Fruit fly (Drosophila melanogaster) whole organism, embryonic: Measurements from ENCODE around the gene Tmep.

Source experiments
- CG1024 ChIP-seq: fragments of 200-800 bp; sonication (Bioruptor generic); IDR thresholded peaks from 2 replicates; pipeline ENCODE4 v1.3.6; 2022; ENCODE audit warnings: missing biosample characterization, missing genetic modification characterization
- CG10431 ChIP-seq: fragments of 200-800 bp; sonication (Bioruptor generic); optimal IDR thresholded peaks from 3 replicates; lab custom pipeline; 2018; ENCODE audit warnings: missing biosample characterization, mild to moderate bottlenecking, missing genetic modification characterization
- CG11456 ChIP-seq: fragments of 200-800 bp; sonication (Bioruptor generic); IDR thresholded peaks from 3 replicates; pipeline ENCODE4 v1.3.6; 2022; ENCODE audit warnings: missing biosample characterization, missing genetic modification characterization
- CG2875 ChIP-seq: fragments of 200-800 bp; sonication (Bioruptor generic); optimal IDR thresholded peaks from 2 replicates; lab custom pipeline; 2017; ENCODE audit warnings: missing biosample characterization, mild to moderate bottlenecking, missing genetic modification characterization, missing genetic modification reagents
- CG32532 ChIP-seq: fragments of 200-800 bp; sonication (Bioruptor generic); IDR thresholded peaks from 2 replicates; pipeline ENCODE4 v1.3.6; 2022; ENCODE audit warnings: missing biosample characterization, missing genetic modification characterization
- CG6854 ChIP-seq: fragments of 200-800 bp; sonication (Bioruptor generic); optimal IDR thresholded peaks from 3 replicates; lab custom pipeline; 2017; ENCODE audit warnings: missing biosample characterization, mild to moderate bottlenecking, missing genetic modification characterization
- CG8359 ChIP-seq: fragments of 200-800 bp; sonication (Bioruptor generic); optimal IDR thresholded peaks from 2 replicates; lab custom pipeline; 2017; ENCODE audit warnings: missing biosample characterization, mild to moderate bottlenecking, missing genetic modification characterization, borderline replicate concordance
- CG8765 ChIP-seq: fragments of 200-800 bp; sonication (Bioruptor generic); IDR thresholded peaks from 2 replicates; pipeline ENCODE4 v1.3.6; 2022; ENCODE audit warnings: missing biosample characterization, missing genetic modification characterization
- CG9932 ChIP-seq: fragments of 200-800 bp; sonication (Bioruptor generic); IDR thresholded peaks from 2 replicates; pipeline ENCODE4 v1.3.6; 2022; ENCODE audit warnings: missing biosample characterization, missing genetic modification characterization
- CoRest ChIP-seq: fragments of 200-800 bp; sonication (Bioruptor generic); optimal IDR thresholded peaks from 3 replicates; lab custom pipeline; 2018; ENCODE audit warnings: missing biosample characterization, mild to moderate bottlenecking, missing genetic modification characterization, moderate library complexity
- Deaf1 ChIP-seq: fragments of 200-800 bp; optimal IDR thresholded peaks from 3 replicates; lab custom pipeline; 2019; ENCODE audit warnings: missing biosample characterization, mild to moderate bottlenecking, missing genetic modification characterization, moderate library complexity
- E2f2 ChIP-seq: fragments of 200-800 bp; sonication (Bioruptor generic); IDR thresholded peaks from 2 replicates; pipeline ENCODE4 v1.3.6; 2022; ENCODE audit warnings: missing biosample characterization, missing genetic modification characterization
- Fer1 ChIP-seq: fragments of 200-800 bp; sonication (Bioruptor generic); optimal IDR thresholded peaks from 2 replicates; lab custom pipeline; 2017; ENCODE audit warnings: missing biosample characterization, mild to moderate bottlenecking, missing genetic modification characterization
- HLHmδ ChIP-seq: fragments of 200-800 bp; sonication (Bioruptor generic); optimal IDR thresholded peaks from 2 replicates; lab custom pipeline; 2018; ENCODE audit warnings: missing biosample characterization, mild to moderate bottlenecking, missing genetic modification characterization, moderate library complexity
- Hr78 ChIP-seq, 2 experiments: fragments of 200-800 bp in 1 of 2; fragments of >200 bp in 1 of 2; sonication (Bioruptor generic) in 1 of 2; optimal IDR thresholded peaks; 2 replicates each; lab custom pipeline; 2017 to 2019; ENCODE audit warnings: missing biosample characterization in 2 of 2, missing genetic modification characterization in 2 of 2, mild to moderate bottlenecking in 1 of 2, moderate library complexity in 1 of 2
- Jarid2 ChIP-seq: fragments of 200-800 bp; sonication (Bioruptor generic); optimal IDR thresholded peaks from 3 replicates; lab custom pipeline; 2017; ENCODE audit warnings: mild to moderate bottlenecking, missing biosample characterization, missing genetic modification reagents, missing genetic modification characterization
- MBD-R2 ChIP-seq: fragments of 200-800 bp; sonication (Bioruptor generic); IDR thresholded peaks from 2 replicates; pipeline ENCODE4 v1.3.6; 2022; ENCODE audit warnings: missing biosample characterization, missing genetic modification characterization
- MESR4 ChIP-seq: fragments of 200-800 bp; sonication (Bioruptor generic); optimal IDR thresholded peaks from 2 replicates; lab custom pipeline; 2018; ENCODE audit warnings: missing biosample characterization, mild to moderate bottlenecking, missing genetic modification characterization, moderate library complexity
- Oli ChIP-seq: fragments of 200-800 bp; sonication (Bioruptor generic); optimal IDR thresholded peaks from 2 replicates; lab custom pipeline; 2018; ENCODE audit warnings: missing biosample characterization, mild to moderate bottlenecking, missing genetic modification characterization, moderate library complexity
- YL-1 ChIP-seq: fragments of 200-800 bp; sonication (Bioruptor generic); optimal IDR thresholded peaks from 3 replicates; lab custom pipeline; 2017; ENCODE audit warnings: missing biosample characterization, mild to moderate bottlenecking, missing genetic modification characterization
- amos ChIP-seq: fragments of 200-800 bp; sonication (Bioruptor generic); IDR thresholded peaks from 2 replicates; pipeline ENCODE4 v1.3.6; 2022; ENCODE audit warnings: missing biosample characterization, missing genetic modification characterization; ENCODE audit not compliant: partially characterized antibody
- ara ChIP-seq: fragments of 200-800 bp; sonication (Bioruptor generic); IDR thresholded peaks from 2 replicates; pipeline ENCODE4 v1.3.6; 2022; ENCODE audit warnings: missing biosample characterization, missing genetic modification characterization
- bigmax ChIP-seq: fragments of 200-800 bp; sonication (Bioruptor generic); optimal IDR thresholded peaks from 2 replicates; lab custom pipeline; 2018; ENCODE audit warnings: missing biosample characterization, mild to moderate bottlenecking, missing genetic modification characterization
- eyg ChIP-seq: fragments of 200-800 bp; sonication (Bioruptor generic); optimal IDR thresholded peaks from 3 replicates; lab custom pipeline; 2016; ENCODE audit warnings: missing biosample characterization, missing genetic modification characterization
- fd3F ChIP-seq: fragments of 200-800 bp; sonication (Bioruptor generic); optimal IDR thresholded peaks from 2 replicates; lab custom pipeline; 2018; ENCODE audit warnings: missing biosample characterization, mild to moderate bottlenecking, missing genetic modification characterization, moderate library complexity
- ftz-f1 ChIP-seq: fragments of 200-800 bp; sonication (Bioruptor generic); optimal IDR thresholded peaks from 2 replicates; lab custom pipeline; 2016; ENCODE audit warnings: missing biosample characterization, missing genetic modification characterization
- gcm2 ChIP-seq: fragments of 200-800 bp; sonication (Bioruptor generic); optimal IDR thresholded peaks from 2 replicates; lab custom pipeline; 2016; ENCODE audit warnings: missing biosample characterization, missing genetic modification characterization
- kah ChIP-seq: fragments of 200-800 bp; sonication (Bioruptor generic); optimal IDR thresholded peaks from 2 replicates; lab custom pipeline; 2018; ENCODE audit warnings: missing biosample characterization, mild to moderate bottlenecking, missing genetic modification characterization
- pho ChIP-seq: fragments of 200-800 bp; sonication (Bioruptor generic); optimal IDR thresholded peaks from 2 replicates; lab custom pipeline; 2016; ENCODE audit warnings: missing biosample characterization, missing genetic modification characterization
- pita ChIP-seq: fragments of 200-800 bp; sonication (Bioruptor generic); optimal IDR thresholded peaks from 2 replicates; lab custom pipeline; 2017; ENCODE audit warnings: missing biosample characterization, mild to moderate bottlenecking, missing genetic modification characterization
- pzg ChIP-seq: fragments of 200-800 bp; sonication (Bioruptor generic); optimal IDR thresholded peaks from 3 replicates; lab custom pipeline; 2018; ENCODE audit warnings: missing biosample characterization, mild to moderate bottlenecking, missing genetic modification characterization, moderate library complexity
- repo ChIP-seq: fragments of 200-800 bp; sonication (Bioruptor generic); optimal IDR thresholded peaks from 2 replicates; lab custom pipeline; 2016; ENCODE audit warnings: missing biosample characterization, missing genetic modification characterization
- schlank ChIP-seq: fragments of 200-800 bp; sonication (Bioruptor generic); optimal IDR thresholded peaks from 2 replicates; lab custom pipeline; 2018; ENCODE audit warnings: missing biosample characterization, mild to moderate bottlenecking, missing genetic modification characterization
- sens-2 ChIP-seq: fragments of 200-800 bp; sonication (Bioruptor generic); IDR thresholded peaks from 2 replicates; pipeline ENCODE4 v1.3.6; 2022; ENCODE audit warnings: missing biosample characterization, missing genetic modification characterization
- slp2 ChIP-seq: fragments of 200-800 bp; sonication (Bioruptor generic); optimal IDR thresholded peaks from 2 replicates; lab custom pipeline; 2016; ENCODE audit warnings: missing biosample characterization, missing genetic modification characterization
- sug ChIP-seq: fragments of 200-800 bp; optimal IDR thresholded peaks from 2 replicates; lab custom pipeline; 2019; ENCODE audit warnings: missing biosample characterization, mild to moderate bottlenecking, missing genetic modification characterization, moderate library complexity
- twi ChIP-seq: fragments of 200-800 bp; optimal IDR thresholded peaks from 2 replicates; lab custom pipeline; 2019; ENCODE audit warnings: missing biosample characterization, mild to moderate bottlenecking, missing genetic modification characterization, moderate library complexity

Gene Tmep

DNA sequence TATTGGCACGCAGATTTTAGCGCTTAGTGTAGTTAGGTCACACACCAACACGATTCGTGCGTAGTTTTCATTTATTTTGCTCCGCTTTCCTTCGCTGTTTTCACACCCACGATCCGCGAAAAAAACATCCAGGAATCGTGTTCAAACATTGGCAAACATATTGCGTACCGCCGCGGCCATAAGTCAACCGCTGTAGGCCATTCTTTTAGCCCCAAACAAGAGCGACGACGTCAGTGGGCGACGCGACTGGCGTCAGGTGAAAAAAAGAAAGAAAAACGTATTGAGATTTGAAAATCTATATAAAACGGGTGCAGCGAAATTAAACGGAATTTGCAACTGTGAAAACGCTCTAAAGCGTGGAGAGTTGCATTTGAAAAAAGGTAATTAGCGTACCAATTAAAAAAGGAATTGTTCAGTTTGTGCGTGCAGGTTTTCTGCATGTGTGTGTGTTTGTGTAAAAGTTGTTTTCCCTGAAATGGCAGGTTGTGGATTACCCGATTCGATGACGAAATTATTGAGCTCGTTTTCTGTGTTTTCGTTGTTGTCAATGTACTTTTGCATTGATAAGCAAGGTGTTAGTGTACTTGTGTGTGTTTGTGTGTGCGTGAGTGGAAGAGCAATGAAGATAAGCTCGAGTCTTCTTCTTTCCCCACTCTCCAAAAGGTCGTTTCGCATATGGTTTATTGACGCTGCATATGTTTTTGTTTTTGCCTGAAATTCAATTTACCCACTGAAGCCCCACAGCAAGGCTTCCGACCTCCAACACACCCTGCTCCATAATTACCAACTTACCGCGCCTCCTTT is at the start of gene Tmep (continued):
- TF ChIP-seq amos = peak; percentile 33; the same call in 1 of the 2 replicates
- no peak for TF ChIP-seq pho (GFP tag; lab: Kevin White, UChicago)
- peak; percentile 74 for TF ChIP-seq MESR4 (GFP tag; lab: Kevin White, UChicago)
- no peak for TF ChIP-seq repo (GFP tag; lab: Kevin White, UChicago)
- no peak for TF ChIP-seq Deaf1
- no peak for TF ChIP-seq fd3F (GFP tag; lab: Kevin White, UChicago)
- 0 out of 2 replicates have a peak, but pooled peaks have one; percentile 19 for TF ChIP-seq CG32532
- TF ChIP-seq slp2 = no peak
- TF ChIP-seq YL-1 = peak; percentile 8
- TF ChIP-seq HLHmδ (GFP tag; lab: Kevin White, UChicago) = peak; percentile 15
- no peak for TF ChIP-seq kah (GFP tag; lab: Kevin White, UChicago)
- TF ChIP-seq CG8765 (GFP tag; lab: Robert Waterston, UW) = no peak
- peak; percentile 17 for TF ChIP-seq Fer1
- no peak for TF ChIP-seq E2f2 (GFP tag; lab: Robert Waterston, UW)
- TF ChIP-seq CG10431 (GFP tag; lab: Kevin White, UChicago) = no peak
- no peak for TF ChIP-seq pzg
- no peak for TF ChIP-seq Oli (tag; lab: Kevin White, UChicago)
- TF ChIP-seq sens-2 = no peak
- no peak for TF ChIP-seq ftz-f1 (GFP tag; lab: Kevin White, UChicago)
- no peak for TF ChIP-seq bigmax (GFP tag; lab: Kevin White, UChicago)
- TF ChIP-seq CG6854 (GFP tag; lab: Kevin White, UChicago) = peak; percentile 27
- TF ChIP-seq Jarid2 (GFP tag; lab: Kevin White, UChicago) = peak; percentile 48
- TF ChIP-seq eyg = no peak
- TF ChIP-seq pita (GFP tag; lab: Kevin White, UChicago) = no peak
- TF ChIP-seq, all 482 proteins: peak for 29

DNA sequence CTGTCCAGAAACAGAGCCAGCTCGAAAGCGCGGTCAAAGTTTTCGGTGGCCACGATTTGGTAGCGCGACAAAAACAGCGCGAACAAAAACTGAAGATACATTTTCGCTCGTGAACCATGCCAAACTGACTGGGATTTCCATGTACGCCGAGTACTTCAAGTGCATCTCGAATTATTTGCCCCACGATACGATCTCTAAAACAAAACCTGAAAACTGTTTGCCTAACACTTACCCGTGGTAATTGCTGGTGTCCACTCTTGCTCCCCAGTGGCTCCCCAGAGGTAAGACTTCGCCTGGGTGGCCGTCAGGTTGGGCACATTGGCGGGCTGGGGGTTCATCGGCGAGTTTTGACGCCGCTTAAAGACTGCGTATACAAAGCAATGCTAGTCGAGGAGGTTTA is 37.8 kb upstream of the Tmep start, which contains the start of gene Ir62a:
Gene Ir62a (minus strand): TSS at position 101 of the 400 bp plus-strand sequence.
- TF ChIP-seq ara (GFP tag; lab: Robert Waterston, UW) (no peak), CG9932 (no peak), CG2875 (no peak), bigmax (GFP tag; lab: Kevin White, UChicago) (no peak), CG1024 (GFP tag; lab: Robert Waterston, UW) (no peak), CG8359 (no peak), MBD-R2 (GFP tag; lab: Robert Waterston, UW) (no peak), gcm2 (GFP tag; lab: Kevin White, UChicago) (no peak), sug (tag; lab: Kevin White, UChicago) (no peak), CoRest (tag; lab: Kevin White, UChicago) (no peak), CG11456 (no peak), schlank (tag; lab: Kevin White, UChicago) (no peak), pho (GFP tag; lab: Kevin White, UChicago) (no peak), Hr78 (GFP tag; optimal IDR thresholded peaks at IDR 0.05; lab: Kevin White, UChicago) (no peak), twi (no peak)
